Worm (Caenorhabditis elegans) whole organism, young adult: ENCODE measurements around the gene clec-82.

Source experiments
- B0261.1 ChIP-seq: sonication (generic microtip); optimal IDR thresholded peaks from 2 replicates; lab custom pipeline; 2016; ENCODE audit warnings: mild to moderate bottlenecking, missing genetic modification characterization, moderate library complexity, missing compliant biosample characterization
- C17E4.6 ChIP-seq: fragments of 200-800 bp; sonication (Bioruptor generic); IDR thresholded peaks from 2 replicates; pipeline ENCODE4 v1.3.6; 2022; ENCODE audit warnings: missing genetic modification reagents, missing genetic modification characterization, missing compliant biosample characterization
- F23B12.7 ChIP-seq: sonication (generic microtip); optimal IDR thresholded peaks from 2 replicates; lab custom pipeline; 2017; ENCODE audit warnings: missing genetic modification characterization, mild to moderate bottlenecking, missing compliant biosample characterization, antibody characterized with exemption, moderate library complexity; ENCODE audit not compliant: insufficient read depth
- F57A8.1 ChIP-seq: fragments of 200-800 bp; sonication (Bioruptor generic); optimal IDR thresholded peaks from 2 replicates; lab custom pipeline; 2018; ENCODE audit warnings: mild to moderate bottlenecking, missing genetic modification characterization, moderate library complexity, missing compliant biosample characterization
- K11D2.4 ChIP-seq: fragments of 200-800 bp; sonication (Bioruptor generic); IDR thresholded peaks from 2 replicates; pipeline ENCODE4 v1.3.6; 2022; ENCODE audit warnings: missing genetic modification reagents, missing genetic modification characterization, missing compliant biosample characterization
- K12H6.12 ChIP-seq: fragments of 200-800 bp; sonication (Bioruptor generic); optimal IDR thresholded peaks from 2 replicates; lab custom pipeline; 2018; ENCODE audit warnings: mild to moderate bottlenecking, missing genetic modification characterization, missing compliant biosample characterization
- T07F8.4 ChIP-seq: sonication (generic microtip); optimal IDR thresholded peaks from 2 replicates; lab custom pipeline; 2016; ENCODE audit warnings: mild to moderate bottlenecking, missing genetic modification characterization, moderate library complexity, missing compliant biosample characterization
- T26A5.8 ChIP-seq: sonication (generic microtip); optimal IDR thresholded peaks from 2 replicates; lab custom pipeline; 2016; ENCODE audit warnings: missing genetic modification characterization, missing compliant biosample characterization
- Y53G8AR.9 ChIP-seq: fragments of 200-800 bp; sonication (Bioruptor generic); conservative IDR thresholded peaks from 2 replicates; pipeline ENCODE4 v1.3.6; 2022; ENCODE audit warnings: missing genetic modification reagents, missing genetic modification characterization, missing compliant biosample characterization
- Y79H2A.3 ChIP-seq: fragments of 200-800 bp; sonication (Bioruptor generic); conservative IDR thresholded peaks from 2 replicates; pipeline ENCODE4 v1.3.6; 2022; ENCODE audit warnings: missing genetic modification reagents, missing genetic modification characterization, missing compliant biosample characterization
- ama-1 ChIP-seq, 3 experiments: fragments of 150-350 bp in 1 of 3; sonication (generic microtip) in 2 of 3; optimal IDR thresholded peaks; 2 replicates each; lab custom pipeline; 2014 to 2018; ENCODE audit warnings: missing biosample characterization in 2 of 3, missing genetic modification characterization in 2 of 3, missing genetic modification reagents in 2 of 3
- aptf-2 ChIP-seq: fragments of 200-800 bp; sonication (Bioruptor generic); conservative IDR thresholded peaks from 2 replicates; pipeline ENCODE4 v1.3.6; 2022; ENCODE audit warnings: missing genetic modification reagents, missing genetic modification characterization, missing compliant biosample characterization
- athp-1 ChIP-seq: sonication (generic microtip); optimal IDR thresholded peaks from 2 replicates; lab custom pipeline; 2017; ENCODE audit warnings: mild to moderate bottlenecking, missing genetic modification characterization, missing compliant biosample characterization
- cebp-1 ChIP-seq, 2 experiments: fragments of 200-800 bp in 1 of 2; sonication (Bioruptor generic) in 1 of 2; sonication (generic microtip) in 1 of 2; IDR thresholded peaks in 1 of 2; optimal IDR thresholded peaks in 1 of 2; 2 replicates each; pipeline versions ENCODE4 v1.3.6 to Lab custom; 2017 to 2022; ENCODE audit warnings: missing compliant biosample characterization in 2 of 2, missing genetic modification characterization in 2 of 2, mild to moderate bottlenecking in 1 of 2, missing genetic modification reagents in 1 of 2, moderate library complexity in 1 of 2
- ceh-91 ChIP-seq: fragments of 200-800 bp; sonication (Bioruptor generic); IDR thresholded peaks from 2 replicates; pipeline ENCODE4 v1.3.6; 2022; ENCODE audit warnings: missing genetic modification reagents, missing genetic modification characterization, missing compliant biosample characterization
- chd-7 ChIP-seq: sonication (generic microtip); optimal IDR thresholded peaks from 2 replicates; lab custom pipeline; 2016; ENCODE audit warnings: mild to moderate bottlenecking, missing genetic modification characterization, moderate library complexity, missing compliant biosample characterization
- dpl-1 ChIP-seq: fragments of 150-350 bp; optimal IDR thresholded peaks from 2 replicates; lab custom pipeline; 2014; ENCODE audit warnings: missing biosample characterization, missing genetic modification reagents, missing genetic modification characterization
- fkh-3 ChIP-seq: sonication (generic microtip); optimal IDR thresholded peaks from 2 replicates; lab custom pipeline; 2016; ENCODE audit warnings: mild to moderate bottlenecking, missing genetic modification characterization, missing compliant biosample characterization
- him-1 ChIP-seq: sonication (generic microtip); optimal IDR thresholded peaks from 2 replicates; lab custom pipeline; 2016; ENCODE audit warnings: missing genotype, missing genetic modification reagents, missing genetic modification characterization, missing compliant biosample characterization
- lag-1 ChIP-seq: fragments of 200-800 bp; sonication (Bioruptor generic); IDR thresholded peaks from 2 replicates; pipeline ENCODE4 v1.3.6; 2022; ENCODE audit warnings: missing genetic modification reagents, missing genetic modification characterization, missing compliant biosample characterization
- let-526 ChIP-seq: fragments of 200-800 bp; sonication (Bioruptor generic); IDR thresholded peaks from 2 replicates; pipeline ENCODE4 v1.3.6; 2022; ENCODE audit warnings: missing genetic modification reagents, missing genetic modification characterization, missing compliant biosample characterization
- let-607 ChIP-seq, 2 experiments: fragments of 200-800 bp in 1 of 2; sonication (Bioruptor generic) in 1 of 2; sonication (generic microtip) in 1 of 2; optimal IDR thresholded peaks; 2 replicates each; lab custom pipeline; 2016 to 2018; ENCODE audit warnings: mild to moderate bottlenecking in 2 of 2, missing compliant biosample characterization in 2 of 2, missing genetic modification characterization in 2 of 2, moderate library complexity in 2 of 2, missing genotype in 1 of 2
- lir-1 ChIP-seq: fragments of 200-800 bp; sonication (Bioruptor generic); conservative IDR thresholded peaks from 2 replicates; pipeline ENCODE4 v1.3.6; 2022; ENCODE audit warnings: missing genetic modification reagents, missing genetic modification characterization, missing compliant biosample characterization
- lsl-1 ChIP-seq: fragments of 200-800 bp; sonication (Bioruptor generic); optimal IDR thresholded peaks from 2 replicates; lab custom pipeline; 2018; ENCODE audit warnings: mild to moderate bottlenecking, missing genetic modification characterization, moderate library complexity, missing compliant biosample characterization
- madf-10 ChIP-seq: sonication (generic microtip); optimal IDR thresholded peaks from 2 replicates; lab custom pipeline; 2016; ENCODE audit warnings: mild to moderate bottlenecking, missing genetic modification characterization, missing compliant biosample characterization
- madf-8 ChIP-seq: fragments of 200-800 bp; sonication (Bioruptor generic); conservative IDR thresholded peaks from 2 replicates; pipeline ENCODE4 v1.3.6; 2022; ENCODE audit warnings: missing genetic modification reagents, missing genetic modification characterization, missing compliant biosample characterization
- nfya-2 ChIP-seq: fragments of 200-800 bp; sonication (Bioruptor generic); IDR thresholded peaks from 2 replicates; pipeline ENCODE4 v1.3.6; 2022; ENCODE audit warnings: missing genetic modification reagents, missing genetic modification characterization, missing compliant biosample characterization
- nhr-120 ChIP-seq: fragments of 200-800 bp; sonication (Bioruptor generic); IDR thresholded peaks from 2 replicates; pipeline ENCODE4 v1.3.6; 2022; ENCODE audit warnings: missing genetic modification characterization, missing compliant biosample characterization
- nhr-179 ChIP-seq: sonication (generic microtip); optimal IDR thresholded peaks from 2 replicates; lab custom pipeline; 2016; ENCODE audit warnings: mild to moderate bottlenecking, missing genetic modification characterization, missing compliant biosample characterization
- nhr-80 ChIP-seq: sonication (generic microtip); optimal IDR thresholded peaks from 2 replicates; lab custom pipeline; 2016; ENCODE audit warnings: missing genetic modification characterization, missing compliant biosample characterization
- nhr-90 ChIP-seq: sonication (generic microtip); optimal IDR thresholded peaks from 2 replicates; lab custom pipeline; 2016; ENCODE audit warnings: missing genotype, mild to moderate bottlenecking, missing genetic modification characterization, missing compliant biosample characterization
- pbrm-1 ChIP-seq: fragments of 200-800 bp; sonication (Bioruptor generic); IDR thresholded peaks from 2 replicates; pipeline ENCODE4 v1.3.6; 2022; ENCODE audit warnings: missing genetic modification reagents, missing genetic modification characterization, missing compliant biosample characterization
- rec-8 ChIP-seq, 2 experiments: sonication (generic microtip); optimal IDR thresholded peaks; 2 replicates each; lab custom pipeline; 2016; ENCODE audit warnings: mild to moderate bottlenecking in 2 of 2, missing genetic modification characterization in 2 of 2, missing genetic modification reagents in 2 of 2, missing genotype in 2 of 2, missing biosample characterization in 1 of 2, missing compliant biosample characterization in 1 of 2, moderate library complexity in 1 of 2
- snpc-3.4 ChIP-seq: sonication (generic microtip); optimal IDR thresholded peaks from 2 replicates; lab custom pipeline; 2017; ENCODE audit warnings: missing genetic modification characterization, mild to moderate bottlenecking, missing compliant biosample characterization, antibody characterized with exemption, moderate library complexity, missing genotype, missing genetic modification reagents
- snpc-4 ChIP-seq, 5 experiments: fragments of 150-350 bp in 1 of 5; sonication (generic microtip) in 4 of 5; optimal IDR thresholded peaks; 2 replicates each; lab custom pipeline; 2014 to 2018; ENCODE audit warnings: missing genetic modification characterization in 5 of 5, missing biosample characterization in 3 of 5, antibody characterized with exemption in 2 of 5, mild to moderate bottlenecking in 2 of 5, missing compliant biosample characterization in 2 of 5, missing genotype in 2 of 5, moderate library complexity in 2 of 5, missing genetic modification reagents in 1 of 5
- tbx-9 ChIP-seq: sonication (generic microtip); optimal IDR thresholded peaks from 2 replicates; lab custom pipeline; 2016; ENCODE audit warnings: borderline replicate concordance, missing genetic modification characterization, inconsistent platforms, missing compliant biosample characterization
- xnd-1 ChIP-seq: sonication (generic microtip); optimal IDR thresholded peaks from 2 replicates; lab custom pipeline; 2016; ENCODE audit warnings: missing genotype, missing genetic modification reagents, missing genetic modification characterization, missing compliant biosample characterization
- zfh-2 ChIP-seq: fragments of 200-800 bp; sonication (Bioruptor generic); conservative IDR thresholded peaks from 2 replicates; pipeline ENCODE4 v1.3.6; 2022; ENCODE audit warnings: missing genetic modification reagents, missing genetic modification characterization, missing compliant biosample characterization
- ztf-25 ChIP-seq: fragments of 200-800 bp; sonication (Bioruptor generic); IDR thresholded peaks from 2 replicates; pipeline ENCODE4 v1.3.6; 2022; ENCODE audit warnings: missing genetic modification reagents, missing genetic modification characterization, missing compliant biosample characterization

Gene clec-82

ce11 chrIV:2809208-2809607 lies 26.3 kb upstream of the clec-82 start, which contains the start of gene Y54G2A.76 (continued):
- TF ChIP-seq nhr-80 (tag; lab: Kevin White, UChicago) = no peak

DNA sequence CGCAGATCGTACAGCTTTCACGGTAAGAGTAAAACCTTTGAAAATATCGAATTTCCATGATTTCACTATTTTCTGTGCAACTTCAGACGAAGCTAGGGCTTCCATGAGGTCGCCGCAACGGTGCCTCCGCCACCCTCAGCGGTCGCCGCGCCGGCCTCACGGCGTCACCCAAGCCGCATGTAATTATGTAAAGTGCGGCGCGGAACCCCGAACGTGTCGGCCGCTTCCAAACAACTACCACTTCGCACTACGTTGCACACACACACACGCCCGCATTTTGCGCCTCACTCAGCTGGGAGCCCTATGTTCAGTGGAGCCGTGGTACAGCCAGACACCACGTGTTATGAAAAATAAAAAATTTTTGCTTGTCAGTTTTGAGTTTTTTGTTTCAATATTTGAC lies 18.4 kb upstream of the clec-82 start:
- TF ChIP-seq C17E4.6 (GFP tag; lab: Robert Waterston, UW) = no peak
- no peak for TF ChIP-seq snpc-4 (GFP tag; optimal IDR thresholded peaks at IDR 0.05; lab: Kevin White, UChicago)
- TF ChIP-seq snpc-4 (tag; optimal IDR thresholded peaks at IDR 0.05; lab: Kevin White, UChicago) = peak in 2 of 4 experiments; percentile 65 to 88
- no peak for TF ChIP-seq nhr-120 (GFP tag; lab: Robert Waterston, UW)
- TF ChIP-seq zfh-2 (GFP tag; lab: Robert Waterston, UW) = peak; percentile 79
- TF ChIP-seq lag-1 = no peak
- peak; percentile 12 for TF ChIP-seq chd-7 (tag; lab: Kevin White, UChicago)

DNA sequence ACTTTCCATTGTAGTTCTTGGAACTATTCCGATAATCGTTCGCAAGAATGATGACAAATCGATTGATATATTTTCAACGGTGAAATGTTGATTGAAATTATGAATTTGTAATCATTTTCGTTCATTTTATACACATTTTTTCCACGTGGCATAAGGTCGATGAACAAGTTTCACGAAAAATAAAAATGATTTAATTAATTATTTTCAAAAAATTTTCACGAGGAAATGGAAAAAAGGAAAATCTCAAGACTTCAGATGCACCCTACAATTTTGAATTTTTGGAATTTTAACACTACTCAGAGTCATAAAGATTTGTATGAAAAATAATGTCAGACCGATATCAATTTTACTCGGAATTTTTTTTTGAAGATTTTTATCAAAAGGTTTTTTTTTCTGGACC lies 15.8 kb upstream of the clec-82 start, which contains the start of gene Y54G2A.13:
TSS of gene Y54G2A.13 (minus strand) at position 101 of the 400 bp plus-strand sequence.
- TF ChIP-seq nhr-179 (tag; lab: Kevin White, UChicago) (no peak), K12H6.12 (no peak), fkh-3 (tag; lab: Kevin White, UChicago) (no peak), pbrm-1 (no peak), madf-10 (no peak), nhr-90 (tag; lab: Kevin White, UChicago) (no peak), Y53G8AR.9 (GFP tag; lab: Robert Waterston, UW) (no peak), ztf-25 (GFP tag; lab: Robert Waterston, UW) (no peak)

- TF ChIP-seq let-526 = no peak
- no peak for TF ChIP-seq let-607 (tag; optimal IDR thresholded peaks at IDR 0.05; lab: Kevin White, UChicago)
- no peak for TF ChIP-seq madf-8 (GFP tag; lab: Robert Waterston, UW)
- no peak for TF ChIP-seq dpl-1
- no peak for TF ChIP-seq T07F8.4 (tag; lab: Kevin White, UChicago)
- TF ChIP-seq F23B12.7 (tag; lab: Kevin White, UChicago) = no peak
- no peak for TF ChIP-seq F57A8.1
- no peak for TF ChIP-seq K11D2.4 (GFP tag; lab: Robert Waterston, UW)
- no peak for TF ChIP-seq athp-1 (tag; lab: Kevin White, UChicago)
- TF ChIP-seq snpc-3.4 (tag; lab: Kevin White, UChicago) = no peak
- no peak for TF ChIP-seq tbx-9 (tag; lab: Kevin White, UChicago)
Observed at ce11 chrIV:2820408-2820807, 15.1 kb upstream of the clec-82 start, which contains the start of gene Y54G2A.37. Y54G2A.37 (plus strand) TSS chrIV:2820708.

- no peak for TF ChIP-seq Y79H2A.3
- no peak for TF ChIP-seq aptf-2
- TF ChIP-seq F57A8.1 = no peak
- TF ChIP-seq rec-8 (tag; optimal IDR thresholded peaks at IDR 0.05; lab: Kevin White, UChicago) = no peak
- no peak for TF ChIP-seq lir-1
- TF ChIP-seq xnd-1 = no peak
- TF ChIP-seq T26A5.8 (tag; lab: Kevin White, UChicago) = no peak
- no peak for TF ChIP-seq ama-1 (optimal IDR thresholded peaks at IDR 0.05; lab: Kevin White, UChicago)
- no peak for TF ChIP-seq ama-1 (GFP tag; optimal IDR thresholded peaks at IDR 0.05; lab: Kevin White, UChicago)
- TF ChIP-seq K11D2.4 (GFP tag; lab: Robert Waterston, UW) = no peak
- TF ChIP-seq T07F8.4 (tag; lab: Kevin White, UChicago) = no peak
- no peak for TF ChIP-seq B0261.1
- TF ChIP-seq him-1 (tag; lab: Kevin White, UChicago) = no peak
- no peak for TF ChIP-seq nfya-2
- TF ChIP-seq nhr-179 (tag; lab: Kevin White, UChicago) = no peak
- no peak for TF ChIP-seq cebp-1 (GFP tag; IDR thresholded peaks at IDR 0.05; lab: Robert Waterston, UW)
- no peak for TF ChIP-seq cebp-1 (tag; optimal IDR thresholded peaks at IDR 0.05; lab: Kevin White, UChicago)
- no peak for TF ChIP-seq ceh-91 (GFP tag; lab: Robert Waterston, UW)
- no peak for TF ChIP-seq lsl-1 (GFP tag; lab: Kevin White, UChicago)
Observed at ce11 chrIV:2823446-2823845, 12.0 kb upstream of the clec-82 start, which contains the start of gene clec-80. clec-80 (plus strand) TSS chrIV:2823746.
